Worm (Caenorhabditis elegans) whole organism, midembryonic: Measurements from ENCODE around the gene W02A2.5.

Experiments
- T22C8.4 ChIP-seq: fragments of 200-800 bp; sonication (Bioruptor generic); IDR thresholded peaks from 2 replicates; pipeline ENCODE4 v1.3.6; 2022; ENCODE audit warnings: missing genetic modification characterization, missing compliant biosample characterization
- cog-1 ChIP-seq: sonication (generic microtip); optimal IDR thresholded peaks from 2 replicates; lab custom pipeline; 2016; ENCODE audit warnings: missing genetic modification characterization, missing compliant biosample characterization
- flt-1 ChIP-seq: fragments of 200-800 bp; sonication (Bioruptor generic); IDR thresholded peaks from 2 replicates; pipeline ENCODE4 v1.3.6; 2022; ENCODE audit warnings: missing genetic modification characterization, missing compliant biosample characterization
- klf-2 ChIP-seq: fragments of 200-800 bp; sonication (Bioruptor generic); conservative IDR thresholded peaks from 2 replicates; pipeline ENCODE4 v1.3.6; 2022; ENCODE audit warnings: missing genetic modification reagents, missing genetic modification characterization, missing compliant biosample characterization
- med-1 ChIP-seq: sonication (generic microtip); optimal IDR thresholded peaks from 2 replicates; lab custom pipeline; 2017; ENCODE audit warnings: missing genetic modification characterization, mild to moderate bottlenecking, missing compliant biosample characterization, antibody characterized with exemption, missing genetic modification reagents; ENCODE audit not compliant: insufficient read depth
- tab-1 ChIP-seq: fragments of 200-800 bp; sonication (Bioruptor generic); IDR thresholded peaks from 2 replicates; pipeline ENCODE4 v1.3.6; 2022; ENCODE audit warnings: missing genetic modification characterization, missing compliant biosample characterization
- ztf-23 ChIP-seq: fragments of 200-800 bp; sonication (Bioruptor generic); IDR thresholded peaks from 2 replicates; pipeline ENCODE4 v1.3.6; 2022; ENCODE audit warnings: missing genetic modification reagents, missing genetic modification characterization, missing compliant biosample characterization
- ztf-29 ChIP-seq: fragments of 200-800 bp; sonication (Bioruptor generic); IDR thresholded peaks from 2 replicates; pipeline ENCODE4 v1.3.6; 2022; ENCODE audit warnings: missing genetic modification reagents, missing genetic modification characterization, missing compliant biosample characterization

DNA sequence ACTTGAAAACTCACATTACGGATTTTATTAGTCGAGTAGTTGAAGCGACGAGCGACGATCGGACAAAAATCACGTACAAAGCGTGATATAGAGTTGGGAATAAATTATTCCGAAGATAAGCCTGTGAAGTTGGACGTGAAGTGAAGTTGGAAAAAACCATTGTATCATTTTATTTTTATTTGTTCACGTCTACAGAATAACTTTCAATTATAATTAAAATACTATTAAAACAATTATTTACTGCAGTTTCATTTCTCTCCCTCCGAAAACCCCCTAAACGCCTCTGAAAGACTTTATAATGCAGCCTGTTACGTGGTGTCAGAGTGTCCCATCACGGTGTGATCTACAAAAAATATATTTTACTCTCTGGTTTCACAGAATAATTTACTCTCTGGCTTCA, 17.5 kb downstream of the W02A2.5 start, which contains the start of gene Y62E10A.3:
- no peak for TF ChIP-seq cog-1 (tag; lab: Kevin White, UChicago)
- no peak for TF ChIP-seq klf-2 (GFP tag; lab: Robert Waterston, UW)
- no peak for TF ChIP-seq flt-1 (GFP tag; lab: Robert Waterston, UW)
- TF ChIP-seq ztf-23 (GFP tag; lab: Robert Waterston, UW) = no peak
- TF ChIP-seq ztf-29 (GFP tag; lab: Robert Waterston, UW) = no peak
- TF ChIP-seq med-1 = no peak
- TF ChIP-seq tab-1 (GFP tag; lab: Robert Waterston, UW) = no peak
- TF ChIP-seq T22C8.4 (GFP tag; lab: Robert Waterston, UW) = no peak
